Worm (Caenorhabditis elegans) whole organism, L2 larva: ENCODE data around the gene srx-29.
"Not testable (repeated sequence)": the region's sequence is repeated elsewhere in the genome, so short reads cannot be mapped to it uniquely, and the experiment has no call there.

Experiments used
- Y55F3AM.14 ChIP-seq: fragments of 200-800 bp; sonication (Bioruptor generic); optimal IDR thresholded peaks from 2 replicates; lab custom pipeline; 2018; ENCODE audit warnings: mild to moderate bottlenecking, missing genetic modification characterization, missing compliant biosample characterization
- ama-1 ChIP-seq: fragments of 150-350 bp; optimal IDR thresholded peaks from 2 replicates; lab custom pipeline; 2018; ENCODE audit warnings: inconsistent platforms
- ceh-82 ChIP-seq: fragments of 150-350 bp; optimal IDR thresholded peaks from 2 replicates; lab custom pipeline; 2014; ENCODE audit warnings: missing biosample characterization, missing genetic modification characterization
- lin-39 ChIP-seq: fragments of 150-350 bp; optimal IDR thresholded peaks from 2 replicates; lab custom pipeline; 2014; ENCODE audit warnings: missing biosample characterization, missing genetic modification reagents, missing genetic modification characterization
- nhr-23 ChIP-seq: fragments of 150-350 bp; optimal IDR thresholded peaks from 2 replicates; lab custom pipeline; 2014; ENCODE audit warnings: missing biosample characterization, missing genetic modification reagents, missing genetic modification characterization
- snpc-4 ChIP-seq: fragments of 150-350 bp; optimal IDR thresholded peaks from 2 replicates; lab custom pipeline; 2014; ENCODE audit warnings: missing biosample characterization, missing genetic modification characterization

DNA sequence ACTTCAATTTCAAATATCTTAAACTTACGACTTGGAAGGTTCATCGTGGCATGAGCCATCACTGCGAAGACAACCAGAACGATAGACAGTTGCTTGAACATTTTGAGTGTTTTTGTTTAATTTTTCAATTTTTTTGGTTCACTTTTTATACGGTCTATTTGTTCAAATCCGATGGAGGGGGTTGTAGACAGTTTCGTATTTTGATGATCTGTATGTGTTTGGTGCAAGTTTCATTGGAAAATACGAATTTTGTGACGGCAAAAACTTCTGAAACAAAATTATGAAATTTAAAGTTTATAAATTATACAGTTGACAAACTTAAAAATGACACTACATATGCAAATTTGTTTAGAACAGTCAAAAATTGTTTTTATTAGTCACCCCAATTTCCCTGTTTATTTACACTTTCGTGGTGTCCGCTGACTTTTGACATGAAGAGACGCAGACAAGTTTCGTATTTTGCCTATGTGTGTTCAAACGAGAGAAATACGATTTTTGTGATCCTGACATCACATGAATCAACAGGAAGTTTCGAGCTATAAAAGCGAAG, 50.4 kb downstream of the srx-29 start, which contains the start of the genes C55A1.7 and C55A1.6:
- not testable (repeated sequence) for TF ChIP-seq ceh-82 (tag; lab: Kevin White, UChicago); nhr-23 (tag; lab: Kevin White, UChicago); ama-1 (lab: Kevin White, UChicago); snpc-4 (tag; lab: Kevin White, UChicago); Y55F3AM.14; lin-39 (tag; lab: Kevin White, UChicago)
